Worm (Caenorhabditis elegans): ENCODE measurements around the gene tbx-9.

Gene tbx-9

DNA sequence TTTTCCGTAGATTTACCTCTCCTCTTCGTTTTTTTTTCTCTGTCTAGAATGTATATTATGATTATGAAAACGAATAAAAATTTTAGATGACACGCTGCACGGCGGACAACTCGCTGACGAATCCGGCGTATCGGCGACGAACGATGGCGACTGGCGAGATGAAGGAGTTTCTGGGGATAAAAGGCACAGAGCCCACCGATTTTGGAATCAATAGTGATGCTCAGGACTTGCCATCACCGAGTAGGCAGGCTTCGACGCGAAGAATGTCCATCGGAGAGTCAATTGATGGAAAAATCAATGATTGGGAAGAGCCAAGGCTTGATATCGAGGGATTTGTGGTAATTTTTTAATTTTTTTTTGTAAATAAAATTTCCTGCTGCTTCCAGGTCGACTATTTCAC, 6.6 kb downstream of the tbx-9 start, which contains the start of gene ced-9:
Gene ced-9, plus strand, starts transcription at position 87 of the 400 bp plus-strand sequence.
- TF ChIP-seq zag-1 (tag; optimal IDR thresholded peaks at IDR 0.05), result no peak
- no peak for TF ChIP-seq nfya-1 (tag; optimal IDR thresholded peaks at IDR 0.05; ENCODE audit: insufficient read depth)
- TF ChIP-seq ama-1 (optimal IDR thresholded peaks at IDR 0.05), result no peak
- no peak for TF ChIP-seq nhr-11 (tag; optimal IDR thresholded peaks at IDR 0.05)
- no peak for TF ChIP-seq ceh-16 (tag; optimal IDR thresholded peaks at IDR 0.05)
- no peak for TF ChIP-seq nhr-67 (tag; optimal IDR thresholded peaks at IDR 0.05)
- no peak for TF ChIP-seq ceh-28 (tag; optimal IDR thresholded peaks at IDR 0.05)
- TF ChIP-seq ztf-4 (tag; optimal IDR thresholded peaks at IDR 0.05), result no peak
- no peak for TF ChIP-seq skn-1 (tag; optimal IDR thresholded peaks at IDR 0.05)

DNA sequence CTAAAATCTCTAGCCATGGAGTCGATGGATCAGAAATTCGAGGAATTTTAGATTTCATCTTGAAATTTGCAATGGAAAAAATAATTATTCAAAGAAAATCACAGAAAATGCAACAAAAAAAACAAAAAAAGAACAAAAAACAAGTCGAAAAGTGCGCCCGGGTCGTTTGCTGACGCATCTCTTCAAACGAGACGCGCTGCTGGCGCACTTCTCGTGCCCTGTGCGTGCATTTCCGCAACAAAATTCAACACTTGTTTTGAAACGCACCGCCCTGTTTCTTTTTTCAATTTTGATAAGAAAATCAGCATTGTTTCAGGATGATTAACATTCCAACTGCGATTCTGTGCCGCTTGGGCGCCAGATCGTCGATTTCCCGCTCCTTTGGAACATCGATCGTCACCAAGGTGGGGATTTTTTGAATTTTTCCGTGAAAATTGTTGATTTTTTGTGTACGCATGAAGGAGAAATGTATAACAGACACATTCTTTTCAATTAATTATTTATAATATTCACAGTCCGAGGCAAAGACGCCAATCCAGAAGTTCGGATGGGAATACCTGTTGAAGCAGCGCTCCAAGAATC, 7.6 kb downstream of the tbx-9 start, which contains the start of the genes jmjd-4 and mev-1:
Gene jmjd-4, minus strand, starts transcription at position 58 of the 582 bp plus-strand sequence.
Gene mev-1, plus strand, starts transcription at position 317 of the 582 bp plus-strand sequence.
- peak; percentile 87 for TF ChIP-seq nhr-43 (tag; optimal IDR thresholded peaks at IDR 0.05; ENCODE audit: poor library complexity, severe bottlenecking)
- TF ChIP-seq elt-2 (tag; optimal IDR thresholded peaks at IDR 0.05), result peak; percentile 84
- TF ChIP-seq ceh-28 (tag; optimal IDR thresholded peaks at IDR 0.05), result peak; percentile 60
- peak; percentile 35 for TF ChIP-seq nhr-77 (tag; optimal IDR thresholded peaks at IDR 0.05)
- TF ChIP-seq snpc-4 (tag; optimal IDR thresholded peaks at IDR 0.05), result peak; percentile 73
- TF ChIP-seq egl-5 (tag; optimal IDR thresholded peaks at IDR 0.05), result peak; percentile 39
- peak; percentile 68 for TF ChIP-seq R02D3.7 (tag; optimal IDR thresholded peaks at IDR 0.05)
- TF ChIP-seq unc-62 (GFP tag; optimal IDR thresholded peaks at IDR 0.05), result no peak
- peak; percentile 91 for TF ChIP-seq lin-15B (tag; optimal IDR thresholded peaks at IDR 0.05)
- no peak for TF ChIP-seq sea-2 (GFP tag; optimal IDR thresholded peaks at IDR 0.05)
- TF ChIP-seq skn-1 (tag; optimal IDR thresholded peaks at IDR 0.05), result peak; percentile 69
- TF ChIP-seq lsy-12 (tag; optimal IDR thresholded peaks at IDR 0.05), result peak; percentile 87
- TF ChIP-seq nfya-1 (tag; optimal IDR thresholded peaks at IDR 0.05; ENCODE audit: insufficient read depth), result peak; percentile 90
- peak; percentile 52 for TF ChIP-seq ama-1 (optimal IDR thresholded peaks at IDR 0.05)
- peak; percentile 71 for TF ChIP-seq pqm-1 (tag; optimal IDR thresholded peaks at IDR 0.05)
- TF ChIP-seq egl-27 (tag; optimal IDR thresholded peaks at IDR 0.05), result no peak
- peak; percentile 56 for TF ChIP-seq ceh-82 (tag; optimal IDR thresholded peaks at IDR 0.05)
- TF ChIP-seq elt-1 (tag; optimal IDR thresholded peaks at IDR 0.05), result peak; percentile 33
- TF ChIP-seq hmg-11 (tag; optimal IDR thresholded peaks at IDR 0.05), result peak; percentile 91
- peak; percentile 83 for TF ChIP-seq pha-4 (tag; optimal IDR thresholded peaks at IDR 0.05)
- TF ChIP-seq nhr-12 (tag; optimal IDR thresholded peaks at IDR 0.05), result no peak
- TF ChIP-seq fkh-10 (GFP tag; optimal IDR thresholded peaks at IDR 0.05), result peak; percentile 45
- TF ChIP-seq nhr-23 (tag; optimal IDR thresholded peaks at IDR 0.05), result peak; percentile 89
- peak; percentile 82 for TF ChIP-seq jun-1 (tag; optimal IDR thresholded peaks at IDR 0.05)
- TF ChIP-seq elt-3 (tag; optimal IDR thresholded peaks at IDR 0.05), result no peak
- peak; percentile 89 for TF ChIP-seq nhr-25 (tag; optimal IDR thresholded peaks at IDR 0.05)
- peak; percentile 72 for TF ChIP-seq lin-39 (tag; optimal IDR thresholded peaks at IDR 0.05)
- TF ChIP-seq fkh-2 (tag; optimal IDR thresholded peaks at IDR 0.05), result no peak
- TF ChIP-seq tbx-2 (tag; optimal IDR thresholded peaks at IDR 0.05), result peak; percentile 82

DNA sequence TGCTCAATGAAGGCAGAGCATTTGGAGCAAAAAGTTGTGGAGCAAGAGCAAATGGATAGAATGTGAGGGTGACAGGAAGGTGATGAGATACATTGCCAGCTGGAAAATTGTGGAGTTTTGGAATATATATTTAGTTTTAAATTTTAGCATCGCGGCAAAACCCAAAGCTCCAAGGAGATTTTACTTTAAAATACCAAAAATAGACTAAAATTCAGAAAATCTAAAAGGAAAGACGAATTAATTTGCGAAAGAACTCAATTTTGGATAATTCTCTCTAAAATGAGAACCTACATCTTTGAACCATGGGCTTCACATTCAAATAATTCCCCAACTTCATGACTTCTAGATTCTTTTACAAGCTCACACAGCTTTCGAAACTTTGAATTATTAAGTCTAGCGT, 9.1 kb downstream of the tbx-9 start, which contains the start of gene T07C4.12:
Gene T07C4.12, minus strand, starts transcription at position 101 of the 400 bp plus-strand sequence.
- TF ChIP-seq fos-1 (tag; optimal IDR thresholded peaks at IDR 0.05) (no peak), elt-3 (tag; optimal IDR thresholded peaks at IDR 0.05) (no peak), lin-39 (tag; optimal IDR thresholded peaks at IDR 0.05) (no peak), nhr-23 (tag; optimal IDR thresholded peaks at IDR 0.05) (no peak), lsy-12 (tag; optimal IDR thresholded peaks at IDR 0.05) (no peak), fkh-10 (GFP tag; optimal IDR thresholded peaks at IDR 0.05) (no peak), snpc-4 (tag; optimal IDR thresholded peaks at IDR 0.05) (no peak)

- peak; percentile 34 for TF ChIP-seq nfya-1 (tag; optimal IDR thresholded peaks at IDR 0.05; ENCODE audit: insufficient read depth)
- TF ChIP-seq lin-15B (tag; optimal IDR thresholded peaks at IDR 0.05), result no peak
- peak; percentile 92 for TF ChIP-seq pha-4 (tag; optimal IDR thresholded peaks at IDR 0.05)
- TF ChIP-seq ztf-4 (tag; optimal IDR thresholded peaks at IDR 0.05), result no peak
- no peak for TF ChIP-seq elt-2 (tag; optimal IDR thresholded peaks at IDR 0.05)
- no peak for TF ChIP-seq lin-39 (tag; optimal IDR thresholded peaks at IDR 0.05)
- TF ChIP-seq nhr-43 (tag; optimal IDR thresholded peaks at IDR 0.05; ENCODE audit: poor library complexity, severe bottlenecking), result no peak
- no peak for TF ChIP-seq mdl-1 (tag; optimal IDR thresholded peaks at IDR 0.05)
- TF ChIP-seq jun-1 (tag; optimal IDR thresholded peaks at IDR 0.05), result peak; percentile 9
- no peak for TF ChIP-seq skn-1 (tag; optimal IDR thresholded peaks at IDR 0.05)
Observed at ce11 chrIII:10331232-10331631, 10.4 kb downstream of the tbx-9 start.
